Fruit fly (Drosophila melanogaster): Measurements from ENCODE around the gene Or92a.

DNA sequence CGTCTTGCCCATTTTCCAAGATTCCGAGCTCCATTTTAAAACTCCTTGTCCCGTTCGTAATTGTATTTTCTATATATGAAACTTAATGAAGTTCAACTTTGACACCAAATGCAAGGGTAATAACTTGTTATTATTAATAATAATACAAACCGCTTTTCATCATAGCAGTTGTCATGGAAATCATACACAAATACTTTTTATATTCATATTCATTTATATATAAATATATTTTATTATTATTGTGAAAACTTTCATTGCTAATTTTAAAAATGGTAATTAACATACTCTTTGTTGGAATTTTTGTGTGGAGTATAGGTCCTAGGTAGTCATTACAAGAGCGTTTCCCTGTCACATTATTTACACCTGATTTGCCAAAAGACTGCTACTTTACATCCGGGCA lies 2.7 kb upstream of the Or92a start, which contains the start of gene CG46441:
- TF ChIP-seq h (optimal IDR thresholded peaks at IDR 0.05) (no peak), ttk (optimal IDR thresholded peaks at IDR 0.05) (no peak), insv (optimal IDR thresholded peaks at IDR 0.05) (no peak), psq (optimal IDR thresholded peaks at IDR 0.05) (no peak), Sin3A (optimal IDR thresholded peaks at IDR 0.05) (no peak), Myc (optimal IDR thresholded peaks at IDR 0.05) (no peak)
